Worm (Caenorhabditis elegans) whole organism, L4/young adult: ENCODE measurements around the gene F41E6.8.

Experiments used
- W03F9.2 ChIP-seq: fragments of 150-350 bp; optimal IDR thresholded peaks from 2 replicates; lab custom pipeline; 2014; ENCODE audit warnings: missing biosample characterization, missing genetic modification characterization
- dao-5 ChIP-seq: sonication (generic microtip); optimal IDR thresholded peaks from 2 replicates; lab custom pipeline; 2016; ENCODE audit warnings: missing genotype, missing genetic modification characterization, moderate library complexity, missing compliant biosample characterization
- him-1 ChIP-seq: sonication (generic microtip); optimal IDR thresholded peaks from 2 replicates; lab custom pipeline; 2016; ENCODE audit warnings: missing genotype, missing genetic modification reagents, missing genetic modification characterization, missing compliant biosample characterization

Gene F41E6.8

DNA sequence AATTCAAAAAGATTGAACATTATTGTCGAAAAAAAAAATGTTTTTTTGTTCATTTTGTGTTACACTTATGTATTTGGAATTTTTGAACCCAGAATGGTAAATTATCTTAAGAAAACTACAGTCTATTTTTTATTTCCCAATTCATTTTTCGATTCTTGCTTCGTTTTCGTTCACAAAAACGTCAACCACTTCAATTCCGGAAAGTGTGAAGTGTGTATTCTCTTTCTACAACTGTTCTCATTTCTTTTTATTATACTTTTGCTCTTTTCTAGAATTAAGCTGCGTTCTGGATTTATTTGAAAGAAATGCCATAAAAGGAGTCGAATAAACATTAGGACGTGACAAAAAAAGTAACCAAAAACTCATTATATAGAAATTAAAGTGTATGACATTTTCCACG, 21.0 kb upstream of the F41E6.8 start, which contains the start of gene F41E6.1:
TSS of gene F41E6.1 (plus strand) at position 301 of the 400 bp plus-strand sequence.
- TF ChIP-seq dao-5 (tag; lab: Kevin White, UChicago) (no peak), W03F9.2 (tag; lab: Kevin White, UChicago) (no peak), him-1 (no peak)

- TF ChIP-seq dao-5 (tag; lab: Kevin White, UChicago) (no peak), him-1 (no peak), W03F9.2 (tag; lab: Kevin White, UChicago) (no peak)
Observed at ce11 chrV:8621213-8621612, 19.9 kb upstream of the F41E6.8 start, which contains the start of gene idpc-2. Gene idpc-2, minus strand, starts transcription at chrV:8621313.

DNA sequence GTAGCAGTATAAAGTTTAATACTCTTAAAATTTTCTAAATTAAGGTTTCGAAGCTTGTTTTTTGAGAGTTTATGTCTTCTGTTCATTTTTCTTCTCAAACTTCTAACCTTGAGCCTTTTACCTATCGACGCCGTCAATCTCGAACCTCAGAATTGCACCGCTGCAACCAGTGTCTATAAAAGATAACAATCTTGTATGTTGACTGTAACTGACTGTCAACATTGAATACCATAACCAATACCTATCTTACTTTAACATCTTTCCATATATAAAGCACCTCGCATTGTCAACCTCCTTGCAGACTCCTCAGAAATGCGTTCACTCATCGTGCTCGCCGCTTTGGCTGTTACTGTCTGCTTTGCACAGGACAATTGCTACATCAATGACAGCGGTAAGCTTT, 17.4 kb upstream of the F41E6.8 start, which contains the start of gene grd-5:
TSS of gene grd-5 (plus strand) at position 295 of the 400 bp plus-strand sequence.
- TF ChIP-seq W03F9.2 (tag; lab: Kevin White, UChicago) (no peak), him-1 (no peak), dao-5 (tag; lab: Kevin White, UChicago) (no peak)

DNA sequence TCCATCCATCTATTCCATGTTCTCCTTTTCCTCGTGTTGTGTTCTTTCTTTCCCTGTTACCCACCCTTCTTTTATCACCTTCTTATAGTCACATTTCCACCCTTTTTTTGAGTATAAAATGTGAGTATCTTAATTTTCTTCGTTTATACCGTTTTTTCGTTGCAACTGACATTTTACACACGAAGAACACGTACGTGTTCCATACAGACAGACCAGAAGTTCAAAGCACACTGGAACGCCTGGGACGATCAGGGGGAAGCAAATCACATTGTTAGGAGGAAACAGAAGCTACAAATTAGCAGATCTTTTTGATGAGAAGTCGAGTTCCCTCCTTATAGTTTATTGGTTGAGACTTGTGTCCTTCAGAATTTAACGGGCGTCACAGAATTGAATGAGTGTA, 14.4 kb upstream of the F41E6.8 start:
- no peak for TF ChIP-seq W03F9.2 (tag; lab: Kevin White, UChicago)

DNA sequence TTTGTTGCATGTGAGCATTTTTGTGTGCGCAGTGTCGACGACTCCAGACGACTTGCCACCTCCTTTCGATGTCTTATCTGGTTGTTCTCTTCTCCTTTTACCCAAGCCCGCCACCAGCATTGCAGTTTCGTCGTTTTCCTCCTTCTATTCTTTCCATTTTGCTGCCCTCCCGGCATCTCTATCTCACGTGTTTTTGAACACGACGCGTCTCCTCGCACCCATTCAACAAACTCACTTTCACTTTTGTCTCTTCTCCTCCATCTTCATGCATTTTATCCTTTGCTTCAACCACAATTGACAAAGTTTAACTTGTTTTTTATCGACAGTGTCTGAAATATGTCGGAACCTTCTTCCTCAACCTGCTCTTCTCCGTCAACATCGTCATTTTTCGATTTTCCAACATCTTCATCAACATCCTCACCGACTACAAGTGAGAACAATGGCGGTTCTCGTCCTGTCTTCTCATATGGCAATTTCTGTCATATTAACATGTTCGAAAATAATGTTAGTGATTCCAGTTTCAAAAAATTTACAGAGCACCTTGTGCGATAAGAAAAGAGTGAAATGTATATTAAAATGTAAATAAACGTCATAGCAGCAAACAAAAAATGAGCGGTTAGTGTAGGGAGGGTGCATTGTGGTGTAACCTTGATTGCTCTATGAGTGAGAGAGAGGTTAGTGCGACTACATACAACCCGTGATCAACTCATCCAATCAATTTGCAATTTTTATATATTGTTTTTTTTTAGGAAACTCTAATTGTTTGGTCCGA, 9.5 kb upstream of the F41E6.8 start, which contains the start of gene fip-4:
TSS of gene fip-4 (minus strand) at position 636 of the 772 bp plus-strand sequence.
- TF ChIP-seq him-1 (no peak), dao-5 (tag; lab: Kevin White, UChicago) (no peak), W03F9.2 (tag; lab: Kevin White, UChicago) (no peak)

DNA sequence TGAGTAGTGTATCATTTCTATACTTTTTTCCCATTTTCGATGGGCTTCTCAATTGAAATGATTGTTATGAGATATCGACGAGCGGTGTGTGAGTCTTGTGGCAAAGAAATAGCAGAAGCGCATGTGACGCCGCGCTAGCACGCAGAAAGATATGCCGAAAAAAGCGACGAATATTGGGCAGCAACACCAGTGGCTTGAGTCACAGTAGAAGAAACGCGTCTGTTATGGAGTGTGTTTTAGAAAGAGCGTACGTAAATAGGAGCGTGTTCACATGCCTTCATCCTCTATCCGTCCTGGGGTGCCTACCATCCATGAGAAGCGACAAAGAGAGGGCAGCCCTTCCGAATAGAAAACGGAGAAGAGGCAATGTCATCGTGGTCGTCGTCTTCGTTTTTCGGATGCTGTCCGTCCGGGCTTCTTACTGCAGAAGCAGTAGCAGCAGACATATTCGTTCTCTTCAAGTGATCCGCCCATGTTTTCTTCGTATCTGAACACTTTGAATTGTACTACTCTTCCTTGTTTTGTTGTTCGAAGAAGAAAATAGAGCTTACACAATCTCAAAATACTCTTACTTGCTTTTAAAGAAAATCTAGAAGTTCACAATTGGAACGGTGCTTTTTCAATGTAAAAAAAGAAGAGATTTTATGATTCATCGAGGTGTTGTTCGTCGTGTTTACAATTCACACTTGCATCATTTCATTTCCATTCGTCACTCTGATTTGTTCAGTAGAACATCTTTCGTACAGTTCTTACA, 8.6 kb upstream of the F41E6.8 start:
- no peak for TF ChIP-seq W03F9.2 (tag; lab: Kevin White, UChicago)
- TF ChIP-seq him-1 = no peak
- TF ChIP-seq dao-5 (tag; lab: Kevin White, UChicago) = no peak

- TF ChIP-seq dao-5 (tag; lab: Kevin White, UChicago) = no peak
- TF ChIP-seq W03F9.2 (tag; lab: Kevin White, UChicago) = no peak
- TF ChIP-seq him-1 = no peak
Observed at ce11 chrV:8608483-8608882, 7.2 kb upstream of the F41E6.8 start.

- TF ChIP-seq him-1 = no peak
- no peak for TF ChIP-seq dao-5 (tag; lab: Kevin White, UChicago)
- TF ChIP-seq W03F9.2 (tag; lab: Kevin White, UChicago) = no peak
Observed at ce11 chrV:8607353-8607850, 6.1 kb upstream of the F41E6.8 start, which contains the start of gene smk-1. Gene smk-1, plus strand, starts transcription at chrV:8607800.

DNA sequence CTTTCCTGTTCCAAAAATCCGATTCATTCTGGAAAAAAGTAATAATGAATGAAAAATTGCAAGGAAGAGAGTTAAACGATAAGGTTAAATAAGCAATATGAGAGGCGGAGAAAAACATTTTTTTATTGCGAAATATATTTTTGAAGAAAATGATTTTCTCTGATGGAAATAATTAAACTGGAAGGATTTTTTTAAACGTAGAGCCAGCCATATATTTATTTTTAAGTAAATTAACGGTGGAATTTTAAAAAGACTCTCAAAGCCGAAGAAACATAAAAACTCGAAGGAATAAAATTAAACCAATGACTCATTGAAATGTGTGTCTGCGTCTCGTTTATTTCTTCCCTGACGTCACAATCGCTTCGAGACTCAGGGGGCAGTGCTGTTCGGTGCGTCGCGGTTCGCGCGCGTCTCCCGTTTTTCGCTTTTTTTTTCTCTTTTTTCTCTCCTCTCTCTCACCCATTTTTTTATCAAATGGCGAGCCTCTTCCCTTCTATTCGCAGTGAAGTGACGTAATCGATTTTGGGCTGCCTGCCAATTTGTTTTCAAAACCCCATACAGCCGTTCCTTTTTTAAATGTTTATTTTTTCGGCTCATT, 4.9 kb upstream of the F41E6.8 start, which contains the start of gene vps-60:
TSS of gene vps-60 (minus strand) at position 30 of the 598 bp plus-strand sequence.
- TF ChIP-seq dao-5 (tag; lab: Kevin White, UChicago) (no peak), W03F9.2 (tag; lab: Kevin White, UChicago) (peak; percentile 94), him-1 (peak; percentile 81)

ce11 chrV:8603272-8603671, 2.0 kb upstream of the F41E6.8 start, which contains the start of gene F41E6.5:
Gene F41E6.5, plus strand, starts transcription at chrV:8603480.
- TF ChIP-seq him-1 (no peak), dao-5 (tag; lab: Kevin White, UChicago) (no peak), W03F9.2 (tag; lab: Kevin White, UChicago) (no peak)

DNA sequence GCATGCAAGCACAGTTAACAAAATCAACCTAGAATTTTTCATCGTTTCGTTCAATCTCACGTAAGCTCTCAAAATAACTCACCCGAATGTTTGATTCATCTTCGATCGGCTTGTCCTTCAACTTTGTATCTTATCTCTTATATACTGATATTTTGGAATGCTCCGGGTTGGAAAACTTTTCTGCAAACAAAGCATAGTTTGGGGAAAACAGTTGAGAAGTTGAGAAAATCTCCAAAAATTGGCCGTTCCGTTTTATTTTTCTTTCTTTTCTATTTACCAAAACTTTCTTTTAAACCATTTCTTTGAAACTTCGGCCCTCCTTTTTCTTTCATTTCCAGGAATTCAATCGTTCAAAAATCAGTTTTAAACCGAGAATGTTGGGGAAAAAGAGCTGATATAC, 1.3 kb upstream of the F41E6.8 start, which contains the start of gene F41E6.15:
TSS of gene F41E6.15 (minus strand) at position 101 of the 400 bp plus-strand sequence.
- no peak for TF ChIP-seq W03F9.2 (tag; lab: Kevin White, UChicago)
- no peak for TF ChIP-seq dao-5 (tag; lab: Kevin White, UChicago)
- no peak for TF ChIP-seq him-1

ce11 chrV:8599957-8600356, 1.4 kb downstream of the F41E6.8 start:
- no peak for TF ChIP-seq dao-5 (tag; lab: Kevin White, UChicago)
- no peak for TF ChIP-seq him-1
- no peak for TF ChIP-seq W03F9.2 (tag; lab: Kevin White, UChicago)

ce11 chrV:8599192-8599591, 2.1 kb downstream of the F41E6.8 start, which contains the start of gene F41E6.7:
Gene F41E6.7, minus strand, starts transcription at chrV:8599292.
- no peak for TF ChIP-seq dao-5 (tag; lab: Kevin White, UChicago)
- no peak for TF ChIP-seq W03F9.2 (tag; lab: Kevin White, UChicago)
- TF ChIP-seq him-1 = no peak
